Worm (Caenorhabditis elegans) whole organism, mixed stage, embryonic: Measurements from ENCODE around the gene Y67D8B.5.

Experiments
- M03D4.4 ChIP-seq: sonication (generic microtip); optimal IDR thresholded peaks from 2 replicates; lab custom pipeline; 2017; ENCODE audit warnings: mild to moderate bottlenecking, missing genetic modification characterization, missing compliant biosample characterization
- bed-3 ChIP-seq: fragments of 200-800 bp; sonication (Bioruptor generic); optimal IDR thresholded peaks from 3 replicates; lab custom pipeline; 2018; ENCODE audit warnings: mild to moderate bottlenecking, missing genetic modification characterization, moderate library complexity, missing compliant biosample characterization
- blmp-1 ChIP-seq: fragments of 150-350 bp; optimal IDR thresholded peaks from 2 replicates; lab custom pipeline; 2014; ENCODE audit warnings: missing biosample characterization, missing genetic modification characterization
- elt-3 ChIP-seq: fragments of 150-350 bp; optimal IDR thresholded peaks from 2 replicates; lab custom pipeline; 2014; ENCODE audit warnings: missing biosample characterization, missing genetic modification characterization
- lsy-2 ChIP-seq: fragments of 150-350 bp; optimal IDR thresholded peaks from 2 replicates; lab custom pipeline; 2014; ENCODE audit warnings: missing biosample characterization, missing genetic modification characterization
- nhr-28 ChIP-seq: fragments of 150-350 bp; optimal IDR thresholded peaks from 2 replicates; lab custom pipeline; 2014; ENCODE audit warnings: missing biosample characterization, missing genetic modification characterization
- pha-4 ChIP-seq: fragments of 150-350 bp; optimal IDR thresholded peaks from 2 replicates; lab custom pipeline; 2018; ENCODE audit warnings: missing biosample characterization, missing genetic modification reagents, missing genetic modification characterization
- snpc-4 ChIP-seq: fragments of 150-350 bp; optimal IDR thresholded peaks from 2 replicates; lab custom pipeline; 2014; ENCODE audit warnings: missing biosample characterization, missing genetic modification characterization
- tbx-8 ChIP-seq: fragments of 200-800 bp; sonication (Bioruptor generic); optimal IDR thresholded peaks from 2 replicates; lab custom pipeline; 2018; ENCODE audit warnings: mild to moderate bottlenecking, missing genetic modification characterization, moderate library complexity, missing compliant biosample characterization
- unc-39 ChIP-seq: fragments of 150-350 bp; optimal IDR thresholded peaks from 2 replicates; lab custom pipeline; 2014; ENCODE audit warnings: missing biosample characterization, missing genetic modification characterization
- unc-62 ChIP-seq: fragments of 150-350 bp; optimal IDR thresholded peaks from 2 replicates; lab custom pipeline; 2014; ENCODE audit warnings: missing biosample characterization, missing genetic modification reagents, missing genetic modification characterization
- ztf-11 ChIP-seq: fragments of 150-350 bp; optimal IDR thresholded peaks from 2 replicates; lab custom pipeline; 2014; ENCODE audit warnings: missing biosample characterization, missing genetic modification characterization

- TF ChIP-seq M03D4.4 (tag; lab: Kevin White, UChicago) (no peak), blmp-1 (tag; lab: Kevin White, UChicago) (no peak), snpc-4 (tag; lab: Kevin White, UChicago) (no peak), ztf-11 (tag; lab: Kevin White, UChicago) (no peak), tbx-8 (GFP tag; lab: Kevin White, UChicago) (no peak), elt-3 (no peak), unc-62 (GFP tag; lab: Kevin White, UChicago) (no peak), pha-4 (tag; lab: Kevin White, UChicago) (no peak), lsy-2 (tag; lab: Kevin White, UChicago) (no peak), nhr-28 (tag; lab: Kevin White, UChicago) (no peak), unc-39 (no peak), bed-3 (GFP tag; lab: Kevin White, UChicago) (no peak)
Observed at ce11 chrIV:3246873-3247272, 44.7 kb downstream of the Y67D8B.5 start.
